Worm (Caenorhabditis elegans) whole organism, L1 larva: ENCODE measurements around the gene dod-19.
A peak's percentile ranks its signal among the peaks of the same experiment; 100 is the strongest.

Source experiments
- C04F5.9 ChIP-seq: sonication (generic microtip); optimal IDR thresholded peaks from 2 replicates; lab custom pipeline; 2016; ENCODE audit warnings: missing genetic modification characterization, missing compliant biosample characterization
- C34B4.2 ChIP-seq: sonication (generic microtip); optimal IDR thresholded peaks from 2 replicates; lab custom pipeline; 2017; ENCODE audit warnings: mild to moderate bottlenecking, missing genetic modification characterization, missing compliant biosample characterization
- Y116A8C.19 ChIP-seq: sonication (generic microtip); optimal IDR thresholded peaks from 2 replicates; lab custom pipeline; 2016; ENCODE audit warnings: missing compliant biosample characterization, missing genetic modification characterization, borderline replicate concordance
- aha-1 ChIP-seq: fragments of 150-350 bp; optimal IDR thresholded peaks from 2 replicates; lab custom pipeline; 2014; ENCODE audit warnings: missing biosample characterization, missing genetic modification characterization
- blmp-1 ChIP-seq: fragments of 150-350 bp; optimal IDR thresholded peaks from 2 replicates; lab custom pipeline; 2014; ENCODE audit warnings: missing biosample characterization, missing genetic modification characterization
- ceh-88 ChIP-seq: fragments of 200-800 bp; sonication (Bioruptor generic); IDR thresholded peaks from 2 replicates; pipeline ENCODE4 v1.3.6; 2022; ENCODE audit warnings: missing genetic modification characterization, missing compliant biosample characterization
- ceh-90 ChIP-seq: sonication (generic microtip); optimal IDR thresholded peaks from 2 replicates; lab custom pipeline; 2016; ENCODE audit warnings: missing genetic modification characterization, missing compliant biosample characterization
- efl-1 ChIP-seq, 4 experiments: fragments of 150-350 bp; optimal IDR thresholded peaks in 3 of 4; peaks in 1 of 4; 1 replicate in 1 of 4; 2 replicates in 3 of 4; lab custom pipeline; 2014; ENCODE audit warnings: missing biosample characterization in 2 of 4, missing genetic modification characterization in 2 of 4, missing genetic modification reagents in 2 of 4
- efl-3 ChIP-seq: fragments of 200-800 bp; sonication (Bioruptor generic); optimal IDR thresholded peaks from 2 replicates; lab custom pipeline; 2018; ENCODE audit warnings: mild to moderate bottlenecking, missing genetic modification characterization, missing compliant biosample characterization
- egl-13 ChIP-seq: sonication (generic microtip); optimal IDR thresholded peaks from 2 replicates; lab custom pipeline; 2016; ENCODE audit warnings: missing genotype, missing genetic modification reagents, missing genetic modification characterization, missing compliant biosample characterization
- hlh-17 ChIP-seq: fragments of 200-800 bp; sonication (Bioruptor generic); optimal IDR thresholded peaks from 2 replicates; lab custom pipeline; 2018; ENCODE audit warnings: missing genetic modification characterization, mild to moderate bottlenecking, missing compliant biosample characterization, moderate library complexity, borderline replicate concordance
- isw-1 ChIP-seq: fragments of 200-800 bp; sonication (Bioruptor generic); IDR thresholded peaks from 2 replicates; pipeline ENCODE4 v1.3.6; 2022; ENCODE audit warnings: missing genetic modification characterization, missing compliant biosample characterization
- jun-1 ChIP-seq: fragments of 150-350 bp; optimal IDR thresholded peaks from 2 replicates; lab custom pipeline; 2014; ENCODE audit warnings: missing biosample characterization, missing genetic modification reagents, missing genetic modification characterization
- lin-14 ChIP-seq: fragments of 200-800 bp; sonication (Bioruptor generic); optimal IDR thresholded peaks from 2 replicates; lab custom pipeline; 2018; ENCODE audit warnings: mild to moderate bottlenecking, missing genetic modification characterization, moderate library complexity, missing compliant biosample characterization
- lir-3 ChIP-seq: sonication (generic microtip); optimal IDR thresholded peaks from 2 replicates; lab custom pipeline; 2016; ENCODE audit warnings: mild to moderate bottlenecking, missing genetic modification characterization, moderate library complexity, missing compliant biosample characterization; ENCODE audit not compliant: poor library complexity
- lsy-2 ChIP-seq, 2 experiments: fragments of 150-350 bp; optimal IDR thresholded peaks; 2 replicates each; lab custom pipeline; 2014; ENCODE audit warnings: missing biosample characterization in 2 of 2, missing genetic modification characterization in 2 of 2
- nhr-11 ChIP-seq: fragments of 150-350 bp; optimal IDR thresholded peaks from 2 replicates; lab custom pipeline; 2014; ENCODE audit warnings: missing biosample characterization, missing genetic modification characterization
- nhr-20 ChIP-seq: sonication (generic microtip); optimal IDR thresholded peaks from 2 replicates; lab custom pipeline; 2016; ENCODE audit warnings: mild to moderate bottlenecking, missing genetic modification characterization, missing compliant biosample characterization
- nhr-237 ChIP-seq: fragments of 150-350 bp; optimal IDR thresholded peaks from 2 replicates; lab custom pipeline; 2014; ENCODE audit warnings: missing biosample characterization, missing genetic modification characterization
- nhr-71 ChIP-seq: sonication (generic microtip); optimal IDR thresholded peaks from 2 replicates; lab custom pipeline; 2016; ENCODE audit warnings: mild to moderate bottlenecking, missing genetic modification characterization, moderate library complexity, missing compliant biosample characterization
- nhr-85 ChIP-seq: sonication (generic microtip); peaks from one replicate; lab custom pipeline; 2016; ENCODE audit warnings: missing genetic modification characterization, inconsistent platforms, missing compliant biosample characterization
- nhr-90 ChIP-seq: sonication (generic microtip); optimal IDR thresholded peaks from 2 replicates; lab custom pipeline; 2016; ENCODE audit warnings: mild to moderate bottlenecking, missing genetic modification characterization, missing compliant biosample characterization; ENCODE audit not compliant: poor library complexity
- pqm-1 ChIP-seq: sonication (generic microtip); optimal IDR thresholded peaks from 3 replicates; lab custom pipeline; 2017; ENCODE audit warnings: missing biosample characterization, missing genetic modification characterization
- skn-1 ChIP-seq: fragments of 150-350 bp; optimal IDR thresholded peaks from 2 replicates; lab custom pipeline; 2014; ENCODE audit warnings: missing biosample characterization, missing genetic modification characterization
- snpc-4 ChIP-seq: fragments of 150-350 bp; optimal IDR thresholded peaks from 2 replicates; lab custom pipeline; 2014; ENCODE audit warnings: missing biosample characterization, missing genetic modification characterization
- sptf-1 ChIP-seq: fragments of 150-350 bp; optimal IDR thresholded peaks from 2 replicates; lab custom pipeline; 2014; ENCODE audit warnings: missing biosample characterization, missing genetic modification characterization
- tbx-2 ChIP-seq: sonication (generic microtip); optimal IDR thresholded peaks from 2 replicates; lab custom pipeline; 2016; ENCODE audit warnings: missing genetic modification characterization, missing compliant biosample characterization
- tlp-1 ChIP-seq: fragments of 150-350 bp; optimal IDR thresholded peaks from 2 replicates; lab custom pipeline; 2014; ENCODE audit warnings: missing biosample characterization, missing genetic modification characterization
- unc-30 ChIP-seq: sonication (generic microtip); optimal IDR thresholded peaks from 2 replicates; lab custom pipeline; 2017; ENCODE audit warnings: missing biosample characterization, missing genetic modification characterization
- unc-62 ChIP-seq: fragments of 150-350 bp; optimal IDR thresholded peaks from 2 replicates; lab custom pipeline; 2014; ENCODE audit warnings: missing biosample characterization, missing genetic modification reagents, missing genetic modification characterization
- unc-86 ChIP-seq: sonication (generic microtip); optimal IDR thresholded peaks from 2 replicates; lab custom pipeline; 2016; ENCODE audit warnings: missing genetic modification characterization, missing compliant biosample characterization

Gene dod-19

ce11 chrV:381227-381950 lies 33.2 kb downstream of the dod-19 start, which contains the start of gene ZK6.8 (continued):
- TF ChIP-seq lin-14 (GFP tag; lab: Kevin White, UChicago) (peak; percentile 97), jun-1 (peak; percentile 38), tbx-2 (tag; lab: Kevin White, UChicago) (peak; percentile 73)

DNA sequence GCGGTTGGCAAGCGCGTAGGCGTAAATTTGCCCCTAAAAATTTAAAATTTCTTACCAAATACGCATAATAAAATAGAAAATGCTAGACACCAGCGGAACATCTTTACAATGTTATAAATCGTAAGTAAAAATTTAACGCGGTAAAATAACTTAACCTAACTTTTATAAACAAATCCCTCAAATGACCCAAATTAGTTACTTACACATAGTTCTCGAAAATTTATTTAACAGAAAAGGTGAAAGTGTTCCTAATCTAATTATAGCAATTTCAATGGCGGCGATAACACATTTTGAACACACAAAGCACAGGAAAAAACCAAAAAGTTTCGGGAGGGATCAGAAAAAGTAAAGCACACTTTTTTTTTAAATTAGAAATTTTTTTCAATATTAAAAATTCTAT lies 34.4 kb downstream of the dod-19 start, which contains the start of gene mltn-8:
mltn-8 (minus strand) TSS at position 101 of the 400 bp plus-strand sequence.
- TF ChIP-seq Y116A8C.19 (no peak), hlh-17 (GFP tag; lab: Kevin White, UChicago) (no peak), skn-1 (tag; lab: Kevin White, UChicago) (no peak), lsy-2 (tag; optimal IDR thresholded peaks at IDR 0.05; lab: Kevin White, UChicago) (no peak), snpc-4 (tag; lab: Kevin White, UChicago) (no peak), ceh-88 (GFP tag; lab: Robert Waterston, UW) (no peak), tlp-1 (no peak), unc-30 (tag; lab: Kevin White, UChicago) (no peak), pqm-1 (no peak), nhr-11 (tag; lab: Kevin White, UChicago) (no peak), nhr-71 (tag; lab: Kevin White, UChicago) (no peak), nhr-90 (tag; lab: Kevin White, UChicago) (no peak), ceh-90 (tag; lab: Kevin White, UChicago) (no peak), unc-86 (tag; lab: Kevin White, UChicago) (no peak), unc-62 (no peak), egl-13 (tag; lab: Kevin White, UChicago) (no peak)

- TF ChIP-seq blmp-1 (tag; lab: Kevin White, UChicago) (peak; percentile 34), nhr-85 (tag; lab: Kevin White, UChicago) (peak; percentile 44), nhr-20 (tag; lab: Kevin White, UChicago) (peak; percentile 15), isw-1 (GFP tag; lab: Robert Waterston, UW) (no peak)
- TF ChIP-seq, all 84 proteins: peak for 3
Measured at ce11 chrV:378231-378630, 36.3 kb downstream of the dod-19 start.

DNA sequence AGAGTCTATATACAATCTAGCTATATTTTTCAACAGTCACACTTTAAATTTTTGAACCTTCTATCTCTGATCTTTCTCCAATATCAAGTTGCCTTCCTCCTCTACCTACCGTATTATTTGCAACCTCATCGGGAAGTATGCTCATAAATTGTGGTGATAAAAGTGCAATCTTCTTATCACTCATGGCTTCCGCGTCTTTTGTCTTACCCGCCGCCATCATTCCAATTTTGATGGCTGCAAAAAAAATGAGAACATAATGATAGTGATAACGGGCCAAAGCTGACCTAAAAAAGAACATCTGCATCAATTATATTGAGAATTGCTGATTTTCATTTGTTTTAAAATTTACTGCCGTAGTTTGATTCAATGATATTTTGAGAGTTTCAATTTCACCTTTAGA lies 37.8 kb downstream of the dod-19 start:
- TF ChIP-seq efl-1 (optimal IDR thresholded peaks at IDR 0.05; lab: Kevin White, UChicago) = no peak
- TF ChIP-seq efl-1 (GFP tag; optimal IDR thresholded peaks at IDR 0.05 in 1 of 2; lab: Kevin White, UChicago) = peak in 1 of 2 experiments; percentile 35
- TF ChIP-seq aha-1 (tag; lab: Kevin White, UChicago) = no peak

- TF ChIP-seq sptf-1 (tag; lab: Kevin White, UChicago) (no peak), C34B4.2 (tag; lab: Kevin White, UChicago) (no peak), efl-3 (GFP tag; lab: Kevin White, UChicago) (no peak), lir-3 (tag; lab: Kevin White, UChicago) (no peak), C04F5.9 (tag; lab: Kevin White, UChicago) (no peak)
Measured at ce11 chrV:373192-373591, 41.4 kb downstream of the dod-19 start.

DNA sequence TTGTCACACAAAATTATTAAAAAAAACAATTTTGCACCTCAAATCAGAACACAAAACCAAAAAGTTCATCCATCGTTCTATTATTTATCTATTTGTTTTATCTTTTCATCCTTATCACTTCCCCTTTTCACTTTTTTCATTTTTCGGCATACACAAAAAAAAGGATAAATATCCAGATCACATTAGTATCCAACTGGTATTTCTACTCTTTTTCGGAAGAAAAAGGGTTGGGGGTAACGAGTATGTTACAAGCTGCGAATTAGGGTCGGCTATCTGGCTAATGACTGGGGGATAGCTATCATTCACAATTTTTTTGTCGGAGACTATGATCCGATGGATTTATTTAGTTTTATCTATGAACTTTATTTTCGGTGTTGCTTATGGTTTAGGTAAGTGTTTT lies 44.5 kb downstream of the dod-19 start, which contains the start of gene mltn-7:
mltn-7 (plus strand) TSS at position 301 of the 400 bp plus-strand sequence.
- peak; percentile 15 for TF ChIP-seq blmp-1 (tag; lab: Kevin White, UChicago)
- TF ChIP-seq snpc-4 (tag; lab: Kevin White, UChicago) = no peak
- TF ChIP-seq nhr-237 (tag; lab: Kevin White, UChicago) = no peak
